Worm (Caenorhabditis elegans) whole organism, late embryonic: ENCODE data around the gene C04F5.8.

ENCODE experiments used
- C38D4.7 ChIP-seq: fragments of 200-800 bp; sonication (Bioruptor generic); optimal IDR thresholded peaks from 2 replicates; lab custom pipeline; 2018; ENCODE audit warnings: mild to moderate bottlenecking, missing genetic modification characterization, moderate library complexity, missing compliant biosample characterization
- F13H6.1 ChIP-seq: sonication (generic microtip); optimal IDR thresholded peaks from 2 replicates; lab custom pipeline; 2016; ENCODE audit warnings: missing genetic modification characterization, missing compliant biosample characterization
- K02D7.2 ChIP-seq: sonication (generic microtip); optimal IDR thresholded peaks from 2 replicates; lab custom pipeline; 2017; ENCODE audit warnings: mild to moderate bottlenecking, missing genetic modification characterization, missing compliant biosample characterization
- T23F11.4 ChIP-seq: fragments of 200-800 bp; sonication (Bioruptor generic); optimal IDR thresholded peaks from 2 replicates; lab custom pipeline; 2018; ENCODE audit warnings: mild to moderate bottlenecking, missing genetic modification characterization, missing compliant biosample characterization
- Y22D7AL.16 ChIP-seq: sonication (generic microtip); optimal IDR thresholded peaks from 2 replicates; lab custom pipeline; 2016; ENCODE audit warnings: missing genetic modification characterization, missing compliant biosample characterization
- ceh-14 ChIP-seq: sonication (generic microtip); optimal IDR thresholded peaks from 2 replicates; lab custom pipeline; 2016; ENCODE audit warnings: missing genotype, missing genetic modification characterization, missing compliant biosample characterization
- ceh-18 ChIP-seq: sonication (generic microtip); optimal IDR thresholded peaks from 2 replicates; lab custom pipeline; 2016; ENCODE audit warnings: missing genetic modification characterization, missing compliant biosample characterization
- ceh-19 ChIP-seq: fragments of 200-800 bp; sonication (Bioruptor generic); optimal IDR thresholded peaks from 2 replicates; lab custom pipeline; 2018; ENCODE audit warnings: mild to moderate bottlenecking, missing genetic modification characterization, missing compliant biosample characterization
- ceh-2 ChIP-seq: sonication (generic microtip); optimal IDR thresholded peaks from 2 replicates; lab custom pipeline; 2016; ENCODE audit warnings: missing genotype, missing genetic modification characterization, missing compliant biosample characterization
- ceh-30 ChIP-seq: fragments of 150-350 bp; optimal IDR thresholded peaks from 2 replicates; lab custom pipeline; 2014; ENCODE audit warnings: missing biosample characterization, missing genetic modification characterization
- ceh-31 ChIP-seq: sonication (generic microtip); optimal IDR thresholded peaks from 2 replicates; lab custom pipeline; 2016; ENCODE audit warnings: missing genetic modification characterization, missing compliant biosample characterization
- ceh-45 ChIP-seq: fragments of 200-800 bp; sonication (Bioruptor generic); IDR thresholded peaks from 2 replicates; pipeline ENCODE4 v1.3.6; 2022; ENCODE audit warnings: missing genetic modification reagents, missing genetic modification characterization, missing compliant biosample characterization
- ceh-48 ChIP-seq: sonication (generic microtip); optimal IDR thresholded peaks from 2 replicates; lab custom pipeline; 2016; ENCODE audit warnings: missing genetic modification characterization, inconsistent platforms, missing compliant biosample characterization
- che-1 ChIP-seq: sonication (generic microtip); optimal IDR thresholded peaks from 2 replicates; lab custom pipeline; 2016; ENCODE audit warnings: mild to moderate bottlenecking, missing genetic modification characterization, missing compliant biosample characterization
- dmd-4 ChIP-seq: sonication (generic microtip); optimal IDR thresholded peaks from 2 replicates; lab custom pipeline; 2016; ENCODE audit warnings: borderline replicate concordance, missing genetic modification characterization, missing compliant biosample characterization
- elt-4 ChIP-seq: sonication (generic microtip); optimal IDR thresholded peaks from 2 replicates; lab custom pipeline; 2016; ENCODE audit warnings: missing genetic modification characterization, missing compliant biosample characterization
- ets-4 ChIP-seq: sonication (generic microtip); optimal IDR thresholded peaks from 2 replicates; lab custom pipeline; 2016; ENCODE audit warnings: missing genetic modification characterization, missing compliant biosample characterization
- fax-1 ChIP-seq: sonication (generic microtip); optimal IDR thresholded peaks from 2 replicates; lab custom pipeline; 2016; ENCODE audit warnings: missing genotype, missing genetic modification characterization, missing compliant biosample characterization
- fkh-10 ChIP-seq: fragments of 150-350 bp; optimal IDR thresholded peaks from 2 replicates; lab custom pipeline; 2014; ENCODE audit warnings: missing biosample characterization, missing genetic modification reagents, missing genetic modification characterization
- fkh-6 ChIP-seq: sonication (generic microtip); optimal IDR thresholded peaks from 2 replicates; lab custom pipeline; 2016; ENCODE audit warnings: missing genetic modification characterization, missing compliant biosample characterization
- gmeb-2 ChIP-seq: sonication (generic microtip); optimal IDR thresholded peaks from 2 replicates; lab custom pipeline; 2016; ENCODE audit warnings: missing genetic modification characterization, inconsistent platforms, missing compliant biosample characterization
- hlh-13 ChIP-seq: fragments of 200-800 bp; sonication (Bioruptor generic); optimal IDR thresholded peaks from 2 replicates; lab custom pipeline; 2018; ENCODE audit warnings: mild to moderate bottlenecking, missing genetic modification characterization, missing compliant biosample characterization
- hlh-15 ChIP-seq: sonication (generic microtip); optimal IDR thresholded peaks from 2 replicates; lab custom pipeline; 2016; ENCODE audit warnings: missing genetic modification characterization, missing compliant biosample characterization
- lim-6 ChIP-seq: sonication (generic microtip); optimal IDR thresholded peaks from 2 replicates; lab custom pipeline; 2016; ENCODE audit warnings: missing genetic modification characterization, missing compliant biosample characterization
- lin-11 ChIP-seq: fragments of 200-800 bp; sonication (Bioruptor generic); optimal IDR thresholded peaks from 2 replicates; lab custom pipeline; 2018; ENCODE audit warnings: mild to moderate bottlenecking, missing genetic modification characterization, missing compliant biosample characterization
- madf-2 ChIP-seq: sonication (generic microtip); optimal IDR thresholded peaks from 2 replicates; lab custom pipeline; 2017; ENCODE audit warnings: missing genetic modification characterization, missing compliant biosample characterization
- nfya-1 ChIP-seq: sonication (generic microtip); optimal IDR thresholded peaks from 2 replicates; lab custom pipeline; 2017; ENCODE audit warnings: missing genetic modification characterization, mild to moderate bottlenecking, missing compliant biosample characterization, antibody characterized with exemption, moderate library complexity
- nhr-232 ChIP-seq: sonication (generic microtip); optimal IDR thresholded peaks from 2 replicates; lab custom pipeline; 2016; ENCODE audit warnings: missing genetic modification characterization, missing compliant biosample characterization
- npax-4 ChIP-seq: sonication (generic microtip); optimal IDR thresholded peaks from 2 replicates; lab custom pipeline; 2016; ENCODE audit warnings: missing genetic modification characterization, missing compliant biosample characterization
- odd-2 ChIP-seq: sonication (generic microtip); optimal IDR thresholded peaks from 2 replicates; lab custom pipeline; 2017; ENCODE audit warnings: antibody characterized with exemption, mild to moderate bottlenecking, missing genetic modification characterization, missing compliant biosample characterization
- pha-2 ChIP-seq: sonication (generic microtip); optimal IDR thresholded peaks from 2 replicates; lab custom pipeline; 2017; ENCODE audit warnings: mild to moderate bottlenecking, missing genetic modification characterization, missing compliant biosample characterization
- pha-4 ChIP-seq: fragments of 150-350 bp; optimal IDR thresholded peaks from 2 replicates; lab custom pipeline; 2018; ENCODE audit warnings: missing biosample characterization, missing genetic modification reagents, missing genetic modification characterization
- pqm-1 ChIP-seq: sonication (generic microtip); optimal IDR thresholded peaks from 2 replicates; lab custom pipeline; 2016; ENCODE audit warnings: missing genetic modification characterization, missing compliant biosample characterization
- pros-1 ChIP-seq: fragments of 150-350 bp; optimal IDR thresholded peaks from 2 replicates; lab custom pipeline; 2014; ENCODE audit warnings: missing biosample characterization, missing genetic modification reagents, missing genetic modification characterization
- ref-2 ChIP-seq: sonication (generic microtip); optimal IDR thresholded peaks from 2 replicates; lab custom pipeline; 2016; ENCODE audit warnings: missing genetic modification characterization, missing compliant biosample characterization
- sdc-2 ChIP-seq: sonication (generic microtip); optimal IDR thresholded peaks from 2 replicates; lab custom pipeline; 2016; ENCODE audit warnings: missing genotype, missing genetic modification characterization, missing compliant biosample characterization
- sox-2 ChIP-seq: fragments of 200-800 bp; sonication (Bioruptor generic); IDR thresholded peaks from 2 replicates; pipeline ENCODE4 v1.3.6; 2022; ENCODE audit warnings: missing genetic modification reagents, missing genetic modification characterization, missing compliant biosample characterization
- tbx-2 ChIP-seq: sonication (generic microtip); optimal IDR thresholded peaks from 2 replicates; lab custom pipeline; 2016; ENCODE audit warnings: missing genetic modification characterization, missing compliant biosample characterization
- unc-3 ChIP-seq, 2 experiments: fragments of 200-800 bp in 1 of 2; sonication (Bioruptor generic) in 1 of 2; sonication (generic microtip) in 1 of 2; conservative IDR thresholded peaks in 1 of 2; optimal IDR thresholded peaks in 1 of 2; 2 replicates each; pipeline versions ENCODE4 v1.3.6 to Lab custom; 2016 to 2022; ENCODE audit warnings: missing compliant biosample characterization in 2 of 2, missing genetic modification characterization in 2 of 2, missing genetic modification reagents in 1 of 2
- unc-42 ChIP-seq: sonication (generic microtip); optimal IDR thresholded peaks from 2 replicates; lab custom pipeline; 2016; ENCODE audit warnings: missing genotype, missing genetic modification characterization, missing compliant biosample characterization
- unc-55 ChIP-seq: sonication (generic microtip); optimal IDR thresholded peaks from 2 replicates; lab custom pipeline; 2017; ENCODE audit warnings: missing biosample characterization, missing genetic modification reagents, missing genetic modification characterization
- zip-5 ChIP-seq: sonication (generic microtip); optimal IDR thresholded peaks from 2 replicates; lab custom pipeline; 2016; ENCODE audit warnings: missing genetic modification characterization, missing compliant biosample characterization
- ztf-16 ChIP-seq: sonication (generic microtip); optimal IDR thresholded peaks from 2 replicates; lab custom pipeline; 2017; ENCODE audit warnings: missing genetic modification characterization, missing compliant biosample characterization

The C04F5.8 gene

DNA sequence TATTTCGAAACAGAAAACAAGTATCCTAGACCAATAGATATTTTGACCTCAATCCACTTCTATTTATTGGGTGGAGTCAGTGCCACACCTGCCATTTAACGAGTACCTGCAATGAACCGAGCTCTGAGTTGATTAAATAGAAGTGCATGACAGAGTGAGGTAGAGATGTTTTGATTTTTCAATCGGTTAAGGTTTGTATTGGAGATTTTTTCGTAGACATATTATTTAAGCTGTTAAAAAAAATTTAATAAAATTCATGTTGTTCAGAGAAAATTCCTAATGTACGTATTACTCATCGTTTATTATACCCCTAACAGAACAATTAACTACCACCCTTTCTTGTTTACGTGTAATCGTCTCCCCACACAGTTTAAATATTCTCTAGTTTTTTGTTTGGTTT, 42.0 kb upstream of the C04F5.8 start, which contains the start of gene srx-38:
srx-38 (minus strand) TSS at position 101 of the 400 bp plus-strand sequence.
- TF ChIP-seq T23F11.4 = no peak
- no peak for TF ChIP-seq ceh-30 (tag; lab: Kevin White, UChicago)
- TF ChIP-seq pqm-1 (tag; lab: Kevin White, UChicago) = no peak
- TF ChIP-seq unc-3 (GFP tag; conservative IDR thresholded peaks at IDR 0.05; lab: Robert Waterston, UW) = no peak
- no peak for TF ChIP-seq unc-3 (tag; optimal IDR thresholded peaks at IDR 0.05; lab: Kevin White, UChicago)
- TF ChIP-seq hlh-15 = no peak

DNA sequence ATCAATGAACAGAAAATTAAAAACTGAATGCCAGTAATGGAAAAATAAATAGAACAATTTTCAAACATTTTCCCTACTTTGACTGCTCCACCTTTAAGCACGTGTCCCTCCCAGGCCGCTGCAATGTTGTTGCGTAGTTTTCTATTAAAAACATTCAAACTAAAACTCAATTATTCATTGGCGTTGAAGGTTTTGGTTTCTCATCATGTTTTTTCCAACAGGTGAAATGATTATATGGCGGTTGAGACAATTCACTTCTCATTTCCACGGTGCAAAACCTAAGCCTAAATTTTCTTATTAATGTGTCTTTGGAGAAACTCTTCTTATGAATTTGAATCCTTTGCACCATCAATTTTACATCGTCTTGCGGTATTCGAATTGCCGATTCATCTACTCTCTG, 37.3 kb upstream of the C04F5.8 start, which contains the start of gene srh-130:
srh-130 (plus strand) TSS at position 301 of the 400 bp plus-strand sequence.
- TF ChIP-seq sdc-2 (tag; lab: Kevin White, UChicago) = no peak
- TF ChIP-seq C38D4.7 (GFP tag; lab: Kevin White, UChicago) = no peak
- no peak for TF ChIP-seq dmd-4 (tag; lab: Kevin White, UChicago)
- no peak for TF ChIP-seq gmeb-2 (tag; lab: Kevin White, UChicago)
- TF ChIP-seq sox-2 (GFP tag; lab: Robert Waterston, UW) = no peak

DNA sequence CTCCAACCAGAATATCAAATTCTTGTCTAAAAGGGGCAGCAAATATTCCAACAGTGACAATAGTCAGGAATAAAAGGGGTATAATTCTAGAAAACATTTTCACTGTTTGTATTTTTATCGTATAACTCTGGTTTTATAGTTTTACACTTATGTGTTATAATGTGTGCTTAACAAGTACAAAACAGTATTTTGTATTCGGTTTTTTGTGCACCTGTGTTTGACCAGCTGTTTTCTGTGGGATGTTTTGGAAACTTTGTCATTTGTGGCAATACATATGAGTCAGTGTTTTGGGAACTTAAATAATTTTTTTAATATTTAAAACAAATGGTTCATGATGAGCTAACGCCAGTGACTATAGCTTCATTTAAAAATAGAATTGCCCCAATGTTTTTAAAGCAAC, 32.8 kb upstream of the C04F5.8 start, which contains the start of gene F14F9.6:
F14F9.6 (minus strand) TSS at position 101 of the 400 bp plus-strand sequence.
- TF ChIP-seq ceh-14 (no peak), pha-4 (tag; lab: Kevin White, UChicago) (no peak), ztf-16 (no peak), odd-2 (tag; lab: Kevin White, UChicago) (no peak), elt-4 (tag; lab: Kevin White, UChicago) (no peak), fkh-6 (tag; lab: Kevin White, UChicago) (no peak), che-1 (tag; lab: Kevin White, UChicago) (no peak), ets-4 (tag; lab: Kevin White, UChicago) (no peak), Y22D7AL.16 (tag; lab: Kevin White, UChicago) (no peak), pha-2 (tag; lab: Kevin White, UChicago) (no peak), unc-55 (GFP tag; lab: Kevin White, UChicago) (no peak), C38D4.7 (GFP tag; lab: Kevin White, UChicago) (no peak), ceh-30 (tag; lab: Kevin White, UChicago) (no peak), ceh-48 (no peak)
- TF ChIP-seq, all 69 proteins: peak for 0

DNA sequence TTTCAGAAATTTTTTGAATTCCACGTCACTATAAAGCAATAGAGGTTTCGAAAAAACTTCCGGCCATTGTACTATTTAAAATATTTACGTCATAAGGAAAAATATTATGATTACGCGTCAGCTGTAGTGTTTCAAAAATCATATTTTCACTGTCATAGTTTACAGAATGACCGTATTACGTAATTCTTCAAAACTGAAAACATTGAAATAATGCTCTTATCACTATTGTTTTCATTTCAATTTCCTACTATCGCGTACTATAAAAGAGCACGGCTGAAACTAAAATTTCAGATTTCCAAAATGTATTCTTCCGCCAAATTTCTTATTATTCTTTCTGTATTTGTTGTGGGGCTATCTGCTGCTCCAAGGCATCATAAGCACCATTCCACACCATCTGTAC, 31.0 kb upstream of the C04F5.8 start, which contains the start of gene F14F9.2:
F14F9.2 (plus strand) TSS at position 301 of the 400 bp plus-strand sequence.
- TF ChIP-seq pha-2 (tag; lab: Kevin White, UChicago) = no peak
- no peak for TF ChIP-seq ceh-2 (tag; lab: Kevin White, UChicago)
- TF ChIP-seq F13H6.1 (tag; lab: Kevin White, UChicago) = no peak
- TF ChIP-seq C38D4.7 (GFP tag; lab: Kevin White, UChicago) = no peak
- no peak for TF ChIP-seq ref-2 (tag; lab: Kevin White, UChicago)
- TF ChIP-seq zip-5 (tag; lab: Kevin White, UChicago) = no peak
- TF ChIP-seq npax-4 (tag; lab: Kevin White, UChicago) = no peak
- TF ChIP-seq ceh-45 (GFP tag; lab: Robert Waterston, UW) = no peak
- TF ChIP-seq lin-11 (tag; lab: Kevin White, UChicago) = no peak
- TF ChIP-seq ceh-18 (tag; lab: Kevin White, UChicago) = no peak
- TF ChIP-seq K02D7.2 (tag; lab: Kevin White, UChicago) = no peak

- TF ChIP-seq unc-3 (GFP tag; conservative IDR thresholded peaks at IDR 0.05; lab: Robert Waterston, UW) = no peak
- TF ChIP-seq unc-3 (tag; optimal IDR thresholded peaks at IDR 0.05; lab: Kevin White, UChicago) = no peak
- TF ChIP-seq nfya-1 (tag; lab: Kevin White, UChicago) = no peak
- no peak for TF ChIP-seq dmd-4 (tag; lab: Kevin White, UChicago)
- TF ChIP-seq ceh-30 (tag; lab: Kevin White, UChicago) = no peak
- no peak for TF ChIP-seq unc-55 (GFP tag; lab: Kevin White, UChicago)
- TF ChIP-seq pros-1 = no peak
- no peak for TF ChIP-seq ceh-19 (GFP tag; lab: Kevin White, UChicago)
- TF ChIP-seq ceh-31 = no peak
- TF ChIP-seq tbx-2 (tag; lab: Kevin White, UChicago) = no peak
- TF ChIP-seq lim-6 (tag; lab: Kevin White, UChicago) = no peak
- no peak for TF ChIP-seq madf-2 (tag; lab: Kevin White, UChicago)
- TF ChIP-seq elt-4 (tag; lab: Kevin White, UChicago) = no peak
- no peak for TF ChIP-seq pqm-1 (tag; lab: Kevin White, UChicago)
- no peak for TF ChIP-seq unc-42 (tag; lab: Kevin White, UChicago)
- TF ChIP-seq fkh-10 (GFP tag; lab: Kevin White, UChicago) = no peak
- no peak for TF ChIP-seq fax-1
- TF ChIP-seq hlh-13 (GFP tag; lab: Kevin White, UChicago) = no peak
- TF ChIP-seq nhr-232 (tag; lab: Kevin White, UChicago) = no peak
Measured at ce11 chrV:5143785-5144184, 30.2 kb upstream of the C04F5.8 start, which contains the start of gene srh-129. Gene srh-129, minus strand, starts transcription at chrV:5143885.
